Worm (Caenorhabditis elegans) whole organism, L4 larva: Measurements from ENCODE around the gene C14B9.8.

Source experiments
- D1046.2 ChIP-seq: fragments of 200-800 bp; sonication (Bioruptor generic); IDR thresholded peaks from 2 replicates; pipeline ENCODE4 v1.3.6; 2022; ENCODE audit warnings: missing genetic modification characterization, missing compliant biosample characterization
- Y48G9A.11 ChIP-seq: fragments of 200-800 bp; sonication (Bioruptor generic); IDR thresholded peaks from 2 replicates; pipeline ENCODE4 v1.3.6; 2022; ENCODE audit warnings: missing genetic modification reagents, missing genetic modification characterization, missing compliant biosample characterization
- Y5F2A.4 ChIP-seq: fragments of 200-800 bp; sonication (Bioruptor generic); optimal IDR thresholded peaks from 2 replicates; lab custom pipeline; 2018; ENCODE audit warnings: mild to moderate bottlenecking, missing genetic modification characterization, missing compliant biosample characterization
- Y75B8A.6 ChIP-seq: fragments of 200-800 bp; sonication (Bioruptor generic); IDR thresholded peaks from 2 replicates; pipeline ENCODE4 v1.3.6; 2022; ENCODE audit warnings: missing genetic modification reagents, missing genetic modification characterization, missing compliant biosample characterization
- aly-2 ChIP-seq: sonication (generic microtip); optimal IDR thresholded peaks from 2 replicates; lab custom pipeline; 2018; ENCODE audit warnings: missing biosample characterization, missing genetic modification characterization
- ama-1 ChIP-seq: fragments of 150-350 bp; optimal IDR thresholded peaks from 2 replicates; lab custom pipeline; 2014; ENCODE audit warnings: inconsistent platforms, mixed read lengths
- arid-1 ChIP-seq: fragments of 200-800 bp; sonication (Bioruptor generic); conservative IDR thresholded peaks from 2 replicates; pipeline ENCODE4 v1.3.6; 2022; ENCODE audit warnings: missing genetic modification reagents, missing genetic modification characterization, missing compliant biosample characterization
- ceh-28 ChIP-seq: fragments of 150-350 bp; optimal IDR thresholded peaks from 2 replicates; lab custom pipeline; 2014; ENCODE audit warnings: missing biosample characterization, missing genetic modification reagents, missing genetic modification characterization
- ces-1 ChIP-seq: fragments of 150-350 bp; sonication (generic microtip); optimal IDR thresholded peaks from 4 replicates; lab custom pipeline; 2014; ENCODE audit warnings: missing biosample characterization, missing genetic modification reagents, missing genetic modification characterization
- cey-2 ChIP-seq: sonication (generic microtip); optimal IDR thresholded peaks from 3 replicates; lab custom pipeline; 2017; ENCODE audit warnings: missing genetic modification characterization, mild to moderate bottlenecking, missing compliant biosample characterization, antibody characterized with exemption, borderline replicate concordance; ENCODE audit not compliant: insufficient read depth
- ctbp-1 ChIP-seq: fragments of 200-800 bp; sonication (Bioruptor generic); IDR thresholded peaks from 2 replicates; pipeline ENCODE4 v1.3.6; 2022; ENCODE audit warnings: missing genetic modification reagents, missing genetic modification characterization, missing compliant biosample characterization
- daf-12 ChIP-seq: fragments of 150-350 bp; optimal IDR thresholded peaks from 2 replicates; lab custom pipeline; 2014; ENCODE audit warnings: missing biosample characterization, missing genetic modification reagents, missing genetic modification characterization
- daf-16 ChIP-seq, 3 experiments: sonication (generic microtip); optimal IDR thresholded peaks; 2 replicates each; lab custom pipeline; 2016 to 2017; ENCODE audit warnings: missing genetic modification characterization in 3 of 3, missing genetic modification reagents in 3 of 3, mild to moderate bottlenecking in 2 of 3, missing compliant biosample characterization in 2 of 3, missing biosample characterization in 1 of 3, moderate library complexity in 1 of 3
- daf-8 ChIP-seq: fragments of 200-800 bp; sonication (Bioruptor generic); IDR thresholded peaks from 2 replicates; pipeline ENCODE4 v1.3.6; 2022; ENCODE audit warnings: missing genetic modification characterization, missing compliant biosample characterization
- dmd-8 ChIP-seq: fragments of 200-800 bp; sonication (Bioruptor generic); IDR thresholded peaks from 2 replicates; pipeline ENCODE4 v1.3.6; 2022; ENCODE audit warnings: missing genetic modification characterization, missing compliant biosample characterization
- dmd-9 ChIP-seq: fragments of 200-800 bp; sonication (Bioruptor generic); IDR thresholded peaks from 2 replicates; pipeline ENCODE4 v1.3.6; 2022; ENCODE audit warnings: missing genetic modification reagents, missing genetic modification characterization, missing compliant biosample characterization
- dpl-1 ChIP-seq: fragments of 150-350 bp; optimal IDR thresholded peaks from 2 replicates; lab custom pipeline; 2014; ENCODE audit warnings: missing biosample characterization, missing genetic modification reagents, missing genetic modification characterization
- egl-43 ChIP-seq: fragments of 200-800 bp; sonication (Bioruptor generic); IDR thresholded peaks from 2 replicates; pipeline ENCODE4 v1.3.6; 2022; ENCODE audit warnings: missing genetic modification reagents, missing genetic modification characterization, missing compliant biosample characterization
- gei-8 ChIP-seq: fragments of 200-800 bp; sonication (Bioruptor generic); optimal IDR thresholded peaks from 2 replicates; lab custom pipeline; 2018; ENCODE audit warnings: mild to moderate bottlenecking, missing genetic modification characterization, missing compliant biosample characterization
- hif-1 ChIP-seq, 2 experiments: sonication (generic microtip); optimal IDR thresholded peaks; 2 replicates each; lab custom pipeline; 2016 to 2017; ENCODE audit warnings: missing compliant biosample characterization in 2 of 2, missing genetic modification characterization in 2 of 2, missing genetic modification reagents in 2 of 2, missing genotype in 2 of 2, mild to moderate bottlenecking in 1 of 2
- hlh-30 ChIP-seq: sonication (generic microtip); optimal IDR thresholded peaks from 2 replicates; lab custom pipeline; 2017; ENCODE audit warnings: antibody characterized with exemption, mild to moderate bottlenecking, missing genetic modification characterization, missing compliant biosample characterization; ENCODE audit not compliant: insufficient read depth
- jun-1 ChIP-seq: fragments of 150-350 bp; optimal IDR thresholded peaks from 2 replicates; lab custom pipeline; 2014; ENCODE audit warnings: missing biosample characterization, missing genetic modification reagents, missing genetic modification characterization
- lin-29 ChIP-seq: fragments of 200-800 bp; sonication (Bioruptor generic); IDR thresholded peaks from 2 replicates; pipeline ENCODE4 v1.3.6; 2022; ENCODE audit warnings: missing genetic modification reagents, missing genetic modification characterization, missing compliant biosample characterization
- lin-38 ChIP-seq: fragments of 200-800 bp; sonication (Bioruptor generic); IDR thresholded peaks from 2 replicates; pipeline ENCODE4 v1.3.6; 2022; ENCODE audit warnings: missing genetic modification reagents, missing genetic modification characterization, missing compliant biosample characterization
- lir-3 ChIP-seq: sonication (generic microtip); optimal IDR thresholded peaks from 2 replicates; lab custom pipeline; 2016; ENCODE audit warnings: mild to moderate bottlenecking, missing genetic modification characterization, missing compliant biosample characterization
- lsy-2 ChIP-seq, 2 experiments: fragments of 150-350 bp in 1 of 2; sonication (generic microtip) in 1 of 2; optimal IDR thresholded peaks; 2 replicates each; lab custom pipeline; 2014 to 2017; ENCODE audit warnings: missing biosample characterization in 2 of 2, missing genetic modification characterization in 2 of 2
- madf-9 ChIP-seq: fragments of 200-800 bp; sonication (Bioruptor generic); conservative IDR thresholded peaks from 2 replicates; pipeline ENCODE4 v1.3.6; 2022; ENCODE audit warnings: missing genetic modification reagents, missing genetic modification characterization, missing compliant biosample characterization
- mdt-29 ChIP-seq: fragments of 200-800 bp; sonication (Bioruptor generic); IDR thresholded peaks from 2 replicates; pipeline ENCODE4 v1.3.6; 2022; ENCODE audit warnings: missing genetic modification reagents, missing genetic modification characterization, missing compliant biosample characterization
- mep-1 ChIP-seq: fragments of 150-350 bp; sonication (generic microtip); optimal IDR thresholded peaks from 3 replicates; lab custom pipeline; 2014; ENCODE audit warnings: missing biosample characterization, missing genetic modification characterization
- mes-2 ChIP-seq: sonication (generic microtip); optimal IDR thresholded peaks from 2 replicates; lab custom pipeline; 2016; ENCODE audit warnings: missing genotype, mild to moderate bottlenecking, missing genetic modification characterization, missing compliant biosample characterization; ENCODE audit not compliant: poor library complexity, severe bottlenecking
- mxl-3 ChIP-seq: fragments of 200-800 bp; sonication (Bioruptor generic); optimal IDR thresholded peaks from 2 replicates; lab custom pipeline; 2018; ENCODE audit warnings: mild to moderate bottlenecking, missing genetic modification characterization, missing compliant biosample characterization
- nhr-10 ChIP-seq: fragments of 150-350 bp; optimal IDR thresholded peaks from 2 replicates; lab custom pipeline; 2014; ENCODE audit warnings: missing biosample characterization, missing genetic modification characterization
- nhr-102 ChIP-seq: sonication (generic microtip); optimal IDR thresholded peaks from 2 replicates; lab custom pipeline; 2016; ENCODE audit warnings: mild to moderate bottlenecking, missing genetic modification characterization, moderate library complexity, missing compliant biosample characterization
- nhr-111 ChIP-seq: fragments of 200-800 bp; sonication (Bioruptor generic); optimal IDR thresholded peaks from 2 replicates; lab custom pipeline; 2018; ENCODE audit warnings: mild to moderate bottlenecking, missing genetic modification characterization, missing compliant biosample characterization
- nhr-25 ChIP-seq: sonication (generic microtip); optimal IDR thresholded peaks from 2 replicates; lab custom pipeline; 2017; ENCODE audit warnings: missing genetic modification characterization, mild to moderate bottlenecking, missing compliant biosample characterization, antibody characterized with exemption, moderate library complexity, borderline replicate concordance; ENCODE audit not compliant: insufficient read depth
- nhr-48 ChIP-seq: sonication (generic microtip); optimal IDR thresholded peaks from 2 replicates; lab custom pipeline; 2016; ENCODE audit warnings: mild to moderate bottlenecking, missing genetic modification characterization, missing compliant biosample characterization
- nhr-77 ChIP-seq: fragments of 150-350 bp; optimal IDR thresholded peaks from 2 replicates; lab custom pipeline; 2014; ENCODE audit warnings: missing biosample characterization, missing genetic modification characterization
- pha-4 ChIP-seq, 2 experiments: fragments of 150-350 bp in 1 of 2; fragments of 200-800 bp in 1 of 2; sonication (Bioruptor generic) in 1 of 2; IDR thresholded peaks in 1 of 2; optimal IDR thresholded peaks in 1 of 2; 2 replicates each; pipeline versions ENCODE4 v1.3.6 to Lab custom; 2014 to 2022; ENCODE audit warnings: missing genetic modification characterization in 2 of 2, missing genetic modification reagents in 2 of 2, missing biosample characterization in 1 of 2, missing compliant biosample characterization in 1 of 2
- php-3 ChIP-seq: fragments of 200-800 bp; sonication (Bioruptor generic); IDR thresholded peaks from 2 replicates; pipeline ENCODE4 v1.3.6; 2022; ENCODE audit warnings: missing genetic modification reagents, missing genetic modification characterization, missing compliant biosample characterization
- pqm-1 ChIP-seq: sonication (generic microtip); optimal IDR thresholded peaks from 2 replicates; lab custom pipeline; 2017; ENCODE audit warnings: missing biosample characterization, missing genetic modification characterization
- sdz-12 ChIP-seq: fragments of 200-800 bp; sonication (Bioruptor generic); optimal IDR thresholded peaks from 2 replicates; lab custom pipeline; 2018; ENCODE audit warnings: mild to moderate bottlenecking, missing genetic modification characterization, missing compliant biosample characterization
- skn-1 ChIP-seq: fragments of 150-350 bp; optimal IDR thresholded peaks from 2 replicates; lab custom pipeline; 2014; ENCODE audit warnings: missing biosample characterization, missing genetic modification characterization
- snpc-1.2 ChIP-seq: fragments of 200-800 bp; sonication (Bioruptor generic); IDR thresholded peaks from 2 replicates; pipeline ENCODE4 v1.3.6; 2022; ENCODE audit warnings: missing genetic modification reagents, missing genetic modification characterization, missing compliant biosample characterization
- tag-97 ChIP-seq: fragments of 200-800 bp; sonication (Bioruptor generic); IDR thresholded peaks from 2 replicates; pipeline ENCODE4 v1.3.6; 2022; ENCODE audit warnings: missing genetic modification characterization, missing compliant biosample characterization
- unc-130 ChIP-seq: sonication (generic microtip); optimal IDR thresholded peaks from 2 replicates; lab custom pipeline; 2016; ENCODE audit warnings: missing genetic modification reagents, missing genetic modification characterization, missing compliant biosample characterization
- unc-62 ChIP-seq, 3 experiments: fragments of 150-350 bp in 1 of 3; sonication (generic microtip); optimal IDR thresholded peaks in 2 of 3; peaks in 1 of 3; 1 replicate in 1 of 3; 2 replicates in 2 of 3; lab custom pipeline; 2014 to 2017; ENCODE audit warnings: missing biosample characterization in 3 of 3, missing genetic modification characterization in 3 of 3, missing genetic modification reagents in 3 of 3, missing genotype in 1 of 3
- vab-7 ChIP-seq: fragments of 200-800 bp; sonication (Bioruptor generic); IDR thresholded peaks from 2 replicates; pipeline ENCODE4 v1.3.6; 2022; ENCODE audit warnings: missing genetic modification reagents, missing genetic modification characterization, missing compliant biosample characterization
- zag-1 ChIP-seq: fragments of 150-350 bp; optimal IDR thresholded peaks from 2 replicates; lab custom pipeline; 2014; ENCODE audit warnings: missing biosample characterization, missing genetic modification characterization

The C14B9.8 gene

ce11 chrIII:8106476-8106875 is 38.0 kb downstream of the C14B9.8 start (continued):
- TF ChIP-seq dpl-1: no peak
- no peak for TF ChIP-seq vab-7 (GFP tag; lab: Robert Waterston, UW)
- TF ChIP-seq mdt-29: no peak
- TF ChIP-seq nhr-48 (tag; lab: Kevin White, UChicago): no peak
- TF ChIP-seq lin-38: peak; percentile 67
- 0 out of 2 replicates have a peak, but pooled peaks have one; percentile 59 for TF ChIP-seq snpc-1.2
- TF ChIP-seq aly-2: no peak
- TF ChIP-seq mep-1 (tag; lab: Kevin White, UChicago): peak; percentile 15
- peak; percentile 86 for TF ChIP-seq egl-43
- TF ChIP-seq hif-1 (tag; optimal IDR thresholded peaks at IDR 0.05; lab: Kevin White, UChicago): peak in 1 of 2 experiments; percentile 9
- TF ChIP-seq tag-97 (GFP tag; lab: Robert Waterston, UW): no peak
- TF ChIP-seq ceh-28 (tag; lab: Kevin White, UChicago): no peak
- TF ChIP-seq Y48G9A.11 (GFP tag; lab: Robert Waterston, UW): peak; percentile 64; the same call in 1 of the 2 replicates
- peak; percentile 82 for TF ChIP-seq mes-2 (tag; lab: Kevin White, UChicago)
- TF ChIP-seq pqm-1 (tag; lab: Kevin White, UChicago): no peak
- no peak for TF ChIP-seq zag-1 (tag; lab: Kevin White, UChicago)
- TF ChIP-seq dmd-9: peak; percentile 68; the same call in 1 of the 2 replicates
- TF ChIP-seq lir-3 (tag; lab: Kevin White, UChicago): no peak
- no peak for TF ChIP-seq nhr-111 (GFP tag; lab: Kevin White, UChicago)
- no peak for TF ChIP-seq jun-1
- TF ChIP-seq ama-1 (lab: Kevin White, UChicago): no peak
- TF ChIP-seq unc-130: peak; percentile 30
- TF ChIP-seq arid-1 (GFP tag; lab: Robert Waterston, UW): peak; percentile 54; the same call in 1 of the 2 replicates
- peak; percentile 42 for TF ChIP-seq gei-8 (GFP tag; lab: Kevin White, UChicago)
- no peak for TF ChIP-seq daf-16 (GFP tag; optimal IDR thresholded peaks at IDR 0.05; lab: Kevin White, UChicago)
- TF ChIP-seq daf-16 (tag; optimal IDR thresholded peaks at IDR 0.05; lab: Kevin White, UChicago): peak; percentile 38
- peak in 1 of 2 experiments; percentile 56 for TF ChIP-seq lsy-2 (tag; optimal IDR thresholded peaks at IDR 0.05; lab: Kevin White, UChicago)
- peak; percentile 64 for TF ChIP-seq ctbp-1 (GFP tag; lab: Robert Waterston, UW)
- TF ChIP-seq ces-1 (GFP tag; lab: Kevin White, UChicago): no peak
- peak; percentile 71; the same call in 1 of the 2 replicates for TF ChIP-seq dmd-8 (GFP tag; lab: Robert Waterston, UW)
- TF ChIP-seq nhr-10 (tag; lab: Kevin White, UChicago): no peak
- no peak for TF ChIP-seq nhr-102 (tag; lab: Kevin White, UChicago)
- TF ChIP-seq daf-12 (tag; lab: Kevin White, UChicago): no peak
- peak; percentile 42; the same call in 1 of the 2 replicates for TF ChIP-seq pha-4 (GFP tag; IDR thresholded peaks at IDR 0.05; lab: Robert Waterston, UW)
- TF ChIP-seq pha-4 (tag; optimal IDR thresholded peaks at IDR 0.05; lab: Kevin White, UChicago): no peak
- TF ChIP-seq cey-2 (tag; lab: Kevin White, UChicago): no peak
- no peak for TF ChIP-seq nhr-25 (tag; lab: Kevin White, UChicago)
- peak; percentile 62 for TF ChIP-seq madf-9 (GFP tag; lab: Robert Waterston, UW)
- TF ChIP-seq Y5F2A.4 (GFP tag; lab: Kevin White, UChicago): no peak
- no peak for TF ChIP-seq lin-29
- no peak for TF ChIP-seq sdz-12
- no peak for TF ChIP-seq skn-1
- peak; percentile 18 for TF ChIP-seq hlh-30 (tag; lab: Kevin White, UChicago)
- TF ChIP-seq daf-8: no peak
- TF ChIP-seq mxl-3 (GFP tag; lab: Kevin White, UChicago): no peak
- TF ChIP-seq unc-62 (GFP tag; optimal IDR thresholded peaks at IDR 0.05 in 1 of 2; lab: Kevin White, UChicago): no peak
- TF ChIP-seq unc-62 (tag; optimal IDR thresholded peaks at IDR 0.05; lab: Kevin White, UChicago): no peak
- TF ChIP-seq php-3: no peak
- 0 out of 2 replicates have a peak, but pooled peaks have one; percentile 50 for TF ChIP-seq D1046.2 (GFP tag; lab: Robert Waterston, UW)
- TF ChIP-seq Y75B8A.6 (GFP tag; lab: Robert Waterston, UW): no peak
- TF ChIP-seq nhr-77 (tag; lab: Kevin White, UChicago): no peak
